Worm (Caenorhabditis elegans) whole organism, late embryonic: ENCODE measurements around the gene H40L08.7.

Experiments
- C38D4.7 ChIP-seq: fragments of 200-800 bp; sonication (Bioruptor generic); optimal IDR thresholded peaks from 2 replicates; lab custom pipeline; 2018; ENCODE audit warnings: mild to moderate bottlenecking, missing genetic modification characterization, moderate library complexity, missing compliant biosample characterization
- F13H6.1 ChIP-seq: sonication (generic microtip); optimal IDR thresholded peaks from 2 replicates; lab custom pipeline; 2016; ENCODE audit warnings: missing genetic modification characterization, missing compliant biosample characterization
- K02D7.2 ChIP-seq: sonication (generic microtip); optimal IDR thresholded peaks from 2 replicates; lab custom pipeline; 2017; ENCODE audit warnings: mild to moderate bottlenecking, missing genetic modification characterization, missing compliant biosample characterization
- T23F11.4 ChIP-seq: fragments of 200-800 bp; sonication (Bioruptor generic); optimal IDR thresholded peaks from 2 replicates; lab custom pipeline; 2018; ENCODE audit warnings: mild to moderate bottlenecking, missing genetic modification characterization, missing compliant biosample characterization
- ceh-14 ChIP-seq: sonication (generic microtip); optimal IDR thresholded peaks from 2 replicates; lab custom pipeline; 2016; ENCODE audit warnings: missing genotype, missing genetic modification characterization, missing compliant biosample characterization
- ceh-22 ChIP-seq: sonication (generic microtip); optimal IDR thresholded peaks from 2 replicates; lab custom pipeline; 2017; ENCODE audit warnings: missing biosample characterization, missing genetic modification characterization
- ceh-24 ChIP-seq: sonication (generic microtip); optimal IDR thresholded peaks from 2 replicates; lab custom pipeline; 2016; ENCODE audit warnings: mild to moderate bottlenecking, missing genetic modification characterization, missing compliant biosample characterization
- ceh-31 ChIP-seq: sonication (generic microtip); optimal IDR thresholded peaks from 2 replicates; lab custom pipeline; 2016; ENCODE audit warnings: missing genetic modification characterization, missing compliant biosample characterization
- ceh-34 ChIP-seq: sonication (generic microtip); optimal IDR thresholded peaks from 2 replicates; lab custom pipeline; 2016; ENCODE audit warnings: mild to moderate bottlenecking, missing genetic modification characterization, missing compliant biosample characterization
- ceh-48 ChIP-seq: sonication (generic microtip); optimal IDR thresholded peaks from 2 replicates; lab custom pipeline; 2016; ENCODE audit warnings: missing genetic modification characterization, inconsistent platforms, missing compliant biosample characterization
- ceh-6 ChIP-seq: fragments of 200-800 bp; sonication (Bioruptor generic); optimal IDR thresholded peaks from 2 replicates; lab custom pipeline; 2018; ENCODE audit warnings: mild to moderate bottlenecking, missing genetic modification characterization, missing compliant biosample characterization
- che-1 ChIP-seq: sonication (generic microtip); optimal IDR thresholded peaks from 2 replicates; lab custom pipeline; 2016; ENCODE audit warnings: mild to moderate bottlenecking, missing genetic modification characterization, missing compliant biosample characterization
- dve-1 ChIP-seq: sonication (generic microtip); optimal IDR thresholded peaks from 2 replicates; lab custom pipeline; 2017; ENCODE audit warnings: antibody characterized with exemption, mild to moderate bottlenecking, missing genetic modification characterization, missing compliant biosample characterization
- elt-2 ChIP-seq: sonication (generic microtip); optimal IDR thresholded peaks from 2 replicates; lab custom pipeline; 2016; ENCODE audit warnings: missing genetic modification reagents, missing genetic modification characterization, missing compliant biosample characterization
- fax-1 ChIP-seq: sonication (generic microtip); optimal IDR thresholded peaks from 2 replicates; lab custom pipeline; 2016; ENCODE audit warnings: missing genotype, missing genetic modification characterization, missing compliant biosample characterization
- gmeb-2 ChIP-seq: sonication (generic microtip); optimal IDR thresholded peaks from 2 replicates; lab custom pipeline; 2016; ENCODE audit warnings: missing genetic modification characterization, inconsistent platforms, missing compliant biosample characterization
- hlh-8 ChIP-seq: sonication (generic microtip); optimal IDR thresholded peaks from 2 replicates; lab custom pipeline; 2016; ENCODE audit warnings: missing genotype, missing genetic modification characterization, missing compliant biosample characterization
- lim-6 ChIP-seq: sonication (generic microtip); optimal IDR thresholded peaks from 2 replicates; lab custom pipeline; 2016; ENCODE audit warnings: missing genetic modification characterization, missing compliant biosample characterization
- lin-11 ChIP-seq: fragments of 200-800 bp; sonication (Bioruptor generic); optimal IDR thresholded peaks from 2 replicates; lab custom pipeline; 2018; ENCODE audit warnings: mild to moderate bottlenecking, missing genetic modification characterization, missing compliant biosample characterization
- nhr-11 ChIP-seq: fragments of 150-350 bp; optimal IDR thresholded peaks from 2 replicates; lab custom pipeline; 2014; ENCODE audit warnings: missing biosample characterization, missing genetic modification characterization
- nhr-232 ChIP-seq: sonication (generic microtip); optimal IDR thresholded peaks from 2 replicates; lab custom pipeline; 2016; ENCODE audit warnings: missing genetic modification characterization, missing compliant biosample characterization
- npax-4 ChIP-seq: sonication (generic microtip); optimal IDR thresholded peaks from 2 replicates; lab custom pipeline; 2016; ENCODE audit warnings: missing genetic modification characterization, missing compliant biosample characterization
- odd-2 ChIP-seq: sonication (generic microtip); optimal IDR thresholded peaks from 2 replicates; lab custom pipeline; 2017; ENCODE audit warnings: antibody characterized with exemption, mild to moderate bottlenecking, missing genetic modification characterization, missing compliant biosample characterization
- pag-3 ChIP-seq: sonication (generic microtip); optimal IDR thresholded peaks from 2 replicates; lab custom pipeline; 2016; ENCODE audit warnings: missing compliant biosample characterization, missing genetic modification characterization, borderline replicate concordance
- pha-4 ChIP-seq: fragments of 150-350 bp; optimal IDR thresholded peaks from 2 replicates; lab custom pipeline; 2018; ENCODE audit warnings: missing biosample characterization, missing genetic modification reagents, missing genetic modification characterization
- pqm-1 ChIP-seq: sonication (generic microtip); optimal IDR thresholded peaks from 2 replicates; lab custom pipeline; 2016; ENCODE audit warnings: missing genetic modification characterization, missing compliant biosample characterization
- pros-1 ChIP-seq: fragments of 150-350 bp; optimal IDR thresholded peaks from 2 replicates; lab custom pipeline; 2014; ENCODE audit warnings: missing biosample characterization, missing genetic modification reagents, missing genetic modification characterization
- sdc-2 ChIP-seq: sonication (generic microtip); optimal IDR thresholded peaks from 2 replicates; lab custom pipeline; 2016; ENCODE audit warnings: missing genotype, missing genetic modification characterization, missing compliant biosample characterization
- sox-4 ChIP-seq: sonication (generic microtip); optimal IDR thresholded peaks from 2 replicates; lab custom pipeline; 2017; ENCODE audit warnings: mild to moderate bottlenecking, missing genetic modification characterization, inconsistent platforms, missing compliant biosample characterization
- ttx-3 ChIP-seq: sonication (generic microtip); optimal IDR thresholded peaks from 2 replicates; lab custom pipeline; 2016; ENCODE audit warnings: missing genetic modification reagents, missing genetic modification characterization, missing compliant biosample characterization
- unc-3 ChIP-seq, 2 experiments: fragments of 200-800 bp in 1 of 2; sonication (Bioruptor generic) in 1 of 2; sonication (generic microtip) in 1 of 2; conservative IDR thresholded peaks in 1 of 2; optimal IDR thresholded peaks in 1 of 2; 2 replicates each; pipeline versions ENCODE4 v1.3.6 to Lab custom; 2016 to 2022; ENCODE audit warnings: missing compliant biosample characterization in 2 of 2, missing genetic modification characterization in 2 of 2, missing genetic modification reagents in 1 of 2
- unc-42 ChIP-seq: sonication (generic microtip); optimal IDR thresholded peaks from 2 replicates; lab custom pipeline; 2016; ENCODE audit warnings: missing genotype, missing genetic modification characterization, missing compliant biosample characterization
- unc-86 ChIP-seq: sonication (generic microtip); optimal IDR thresholded peaks from 2 replicates; lab custom pipeline; 2016; ENCODE audit warnings: missing genetic modification characterization, missing compliant biosample characterization
- zip-5 ChIP-seq: sonication (generic microtip); optimal IDR thresholded peaks from 2 replicates; lab custom pipeline; 2016; ENCODE audit warnings: missing genetic modification characterization, missing compliant biosample characterization
- ztf-16 ChIP-seq: sonication (generic microtip); optimal IDR thresholded peaks from 2 replicates; lab custom pipeline; 2017; ENCODE audit warnings: missing genetic modification characterization, missing compliant biosample characterization

H40L08.7 gene

DNA sequence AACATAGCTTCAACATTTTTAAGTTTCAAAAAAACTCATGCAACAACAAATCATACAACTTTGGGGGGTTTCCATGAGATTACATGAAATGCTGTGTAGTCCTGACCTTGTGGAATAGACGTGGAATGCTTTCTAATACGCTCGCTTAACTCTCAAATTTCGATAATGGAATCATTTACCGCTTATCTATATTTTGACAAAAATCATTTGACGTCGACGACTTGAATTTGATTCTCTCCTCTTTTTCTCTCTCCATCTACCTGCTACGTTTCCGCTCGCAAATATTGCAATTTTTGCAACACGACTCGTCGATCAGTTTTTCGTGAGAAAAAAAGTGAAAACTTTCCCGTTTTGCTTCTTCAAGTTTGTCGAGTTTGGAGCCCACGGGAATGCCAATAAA lies 11.6 kb upstream of the H40L08.7 start, which contains the start of gene flr-4:
flr-4 (plus strand) TSS at position 275 of the 400 bp plus-strand sequence.
- TF ChIP-seq dve-1 (tag; lab: Kevin White, UChicago) (no peak), sdc-2 (tag; lab: Kevin White, UChicago) (no peak), lim-6 (tag; lab: Kevin White, UChicago) (no peak), sox-4 (tag; lab: Kevin White, UChicago) (no peak), ceh-24 (tag; lab: Kevin White, UChicago) (no peak), ceh-22 (tag; lab: Kevin White, UChicago) (no peak), ztf-16 (tag; lab: Kevin White, UChicago) (no peak), fax-1 (tag; lab: Kevin White, UChicago) (no peak), unc-86 (tag; lab: Kevin White, UChicago) (no peak), ceh-34 (tag; lab: Kevin White, UChicago) (no peak), zip-5 (no peak), odd-2 (tag; lab: Kevin White, UChicago) (no peak), pha-4 (tag; lab: Kevin White, UChicago) (no peak), pqm-1 (no peak), nhr-11 (tag; lab: Kevin White, UChicago) (no peak), unc-3 (GFP tag; conservative IDR thresholded peaks at IDR 0.05; lab: Robert Waterston, UW) (no peak), unc-3 (tag; optimal IDR thresholded peaks at IDR 0.05; lab: Kevin White, UChicago) (no peak)
- TF ChIP-seq, all 69 proteins: peak for 0

DNA sequence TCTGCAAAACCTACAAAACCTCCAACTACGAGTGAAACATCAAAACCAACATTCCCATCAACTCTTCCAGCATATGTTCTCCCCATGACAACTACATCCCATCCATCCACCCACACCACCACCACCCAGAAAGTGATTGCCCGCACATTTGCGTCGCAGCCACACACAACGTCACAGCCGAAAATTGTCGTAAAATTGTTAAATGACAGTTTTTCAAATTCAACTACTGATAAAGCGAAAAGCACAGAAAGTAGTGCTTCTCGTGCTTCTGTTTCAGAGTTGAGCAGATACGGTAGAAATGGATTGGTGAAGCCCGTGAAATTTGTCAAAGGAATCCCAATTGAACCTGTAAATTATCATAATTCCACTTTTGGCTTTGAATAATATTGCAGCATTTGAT lies 10.2 kb upstream of the H40L08.7 start:
- TF ChIP-seq T23F11.4 (GFP tag; lab: Kevin White, UChicago): no peak
- TF ChIP-seq gmeb-2 (tag; lab: Kevin White, UChicago): no peak
- TF ChIP-seq lin-11: no peak
- no peak for TF ChIP-seq pag-3 (tag; lab: Kevin White, UChicago)

DNA sequence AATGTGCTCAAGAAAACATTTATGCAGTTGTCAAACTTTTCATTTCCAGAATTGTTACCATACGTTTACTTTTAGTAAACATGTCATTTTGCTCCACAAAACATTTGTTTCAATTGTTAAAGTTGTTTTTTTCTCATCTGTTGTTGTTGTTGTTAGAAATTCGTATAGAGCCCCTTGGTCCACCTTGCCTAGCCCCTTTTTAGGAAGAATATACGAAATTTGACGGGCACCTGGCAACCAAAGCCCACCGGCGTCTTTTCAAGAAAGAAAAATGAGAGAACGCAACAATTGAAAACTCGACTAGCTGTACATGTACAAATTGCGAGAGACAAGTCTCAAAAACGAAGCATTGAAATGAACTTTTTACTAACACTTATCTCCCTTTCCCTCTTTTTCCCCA lies 6.9 kb upstream of the H40L08.7 start, which contains the start of gene F09B12.5:
F09B12.5 (plus strand) TSS at position 301 of the 400 bp plus-strand sequence.
- TF ChIP-seq nhr-232 (tag; lab: Kevin White, UChicago) (no peak), pha-4 (tag; lab: Kevin White, UChicago) (no peak), F13H6.1 (tag; lab: Kevin White, UChicago) (no peak), ceh-31 (tag; lab: Kevin White, UChicago) (no peak)
- TF ChIP-seq, all 69 proteins: peak for 0

DNA sequence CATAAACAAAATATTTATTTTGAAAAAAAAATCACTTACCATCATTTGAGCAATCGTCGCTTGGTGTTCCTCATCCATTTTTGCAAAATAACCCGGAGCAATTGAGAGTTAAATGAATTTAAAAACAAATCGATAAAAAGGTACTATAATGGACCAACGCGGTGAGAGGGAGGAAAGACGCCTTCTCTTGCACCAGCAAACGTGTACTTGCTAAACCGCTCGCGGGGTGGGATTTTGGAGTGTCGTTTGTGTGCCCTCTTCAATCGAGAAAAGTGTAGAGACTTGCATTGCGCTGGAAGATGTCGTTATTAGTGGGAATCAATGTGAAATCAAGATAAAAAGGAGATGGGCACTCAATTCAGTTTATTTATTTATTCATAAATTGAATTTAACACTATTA lies 6.3 kb upstream of the H40L08.7 start, which contains the start of gene H40L08.1:
H40L08.1 (minus strand) TSS at position 292 of the 400 bp plus-strand sequence.
- TF ChIP-seq che-1 (tag; lab: Kevin White, UChicago) (no peak), K02D7.2 (no peak), npax-4 (tag; lab: Kevin White, UChicago) (no peak), ceh-14 (tag; lab: Kevin White, UChicago) (no peak), ttx-3 (tag; lab: Kevin White, UChicago) (no peak), unc-42 (tag; lab: Kevin White, UChicago) (peak; percentile 15), ceh-6 (GFP tag; lab: Kevin White, UChicago) (no peak), pqm-1 (no peak), elt-2 (tag; lab: Kevin White, UChicago) (peak; percentile 38), ceh-48 (tag; lab: Kevin White, UChicago) (peak; percentile 34), C38D4.7 (no peak), hlh-8 (tag; lab: Kevin White, UChicago) (no peak), pros-1 (tag; lab: Kevin White, UChicago) (no peak), zip-5 (no peak)
- TF ChIP-seq, all 69 proteins: peak for 3
